Fruit fly (Drosophila melanogaster): Measurements from ENCODE around the gene CG6865.

CG6865 gene

dm6 chr3L:18822450-18823220 lies 40.8 kb upstream of the CG6865 start, which contains the start of gene Cat (continued):
- TF ChIP-seq rib (GFP tag; IDR thresholded peaks at IDR 0.05) (peak; percentile 53; the same call in 1 of the 2 replicates), chn (GFP tag; optimal IDR thresholded peaks at IDR 0.05) (no peak), E2f2 (GFP tag; IDR thresholded peaks at IDR 0.05) (peak; percentile 28; the same call in 1 of the 2 replicates), CG4730 (GFP tag; IDR thresholded peaks at IDR 0.05) (no peak), Hmr (GFP tag; optimal IDR thresholded peaks at IDR 0.05) (peak; percentile 41), nom (GFP tag; optimal IDR thresholded peaks at IDR 0.05) (peak; percentile 100), Atf3 (GFP tag; optimal IDR thresholded peaks at IDR 0.05) (no peak), gem (tag; optimal IDR thresholded peaks at IDR 0.05) (peak; percentile 53), bbx (GFP tag; IDR thresholded peaks at IDR 0.05; ENCODE audit: partially characterized antibody) (peak; percentile 88), Hr39 (optimal IDR thresholded peaks at IDR 0.05) (no peak), vfl (GFP tag; optimal IDR thresholded peaks at IDR 0.05) (peak; percentile 52), chif (GFP tag; optimal IDR thresholded peaks at IDR 0.05) (peak in 1 of 2 experiments; percentile 16), CG13123 (GFP tag; optimal IDR thresholded peaks at IDR 0.05) (no peak), tll (GFP tag; optimal IDR thresholded peaks at IDR 0.05) (peak in 1 of 2 experiments; percentile 14), gce (GFP tag; IDR thresholded peaks at IDR 0.05) (no peak)

- no peak for TF ChIP-seq fd3F (GFP tag; optimal IDR thresholded peaks at IDR 0.05)
- no peak for TF ChIP-seq CG3726 (GFP tag; IDR thresholded peaks at IDR 0.05)
- peak; percentile 32 for TF ChIP-seq Blimp-1 (GFP tag; optimal IDR thresholded peaks at IDR 0.05)
- TF ChIP-seq NC2α (GFP tag; optimal IDR thresholded peaks at IDR 0.05), result no peak
- no peak for TF ChIP-seq CHES-1-like (GFP tag; optimal IDR thresholded peaks at IDR 0.05)
- TF ChIP-seq eve (GFP tag; optimal IDR thresholded peaks at IDR 0.05), result peak in 1 of 2 experiments; percentile 63
- peak; percentile 20 for TF ChIP-seq sens (GFP tag)
- no peak for TF ChIP-seq vnd (GFP tag; IDR thresholded peaks at IDR 0.05; ENCODE audit: partially characterized antibody)
- peak in 1 of 2 experiments; percentile 67 for TF ChIP-seq Hr78 (GFP tag; optimal IDR thresholded peaks at IDR 0.05)
Observed at dm6 chr3L:18823221-18823514, 40.3 kb upstream of the CG6865 start.

- TF ChIP-seq Pdp1 (GFP tag; optimal IDR thresholded peaks at IDR 0.05) (peak in 1 of 2 experiments; percentile 71), eve (GFP tag; optimal IDR thresholded peaks at IDR 0.05) (no peak)
Observed at dm6 chr3L:18823870-18824561, 39.4 kb upstream of the CG6865 start.

- TF ChIP-seq nom (GFP tag; optimal IDR thresholded peaks at IDR 0.05), result peak; percentile 57
- TF ChIP-seq Rx (GFP tag; IDR thresholded peaks at IDR 0.05), result no peak
- peak; percentile 13 for TF ChIP-seq grn (GFP tag; optimal IDR thresholded peaks at IDR 0.05)
Observed at dm6 chr3L:18824851-18825250, 38.6 kb upstream of the CG6865 start.

- TF ChIP-seq Hr51 (GFP tag; optimal IDR thresholded peaks at IDR 0.05), result no peak
- TF ChIP-seq exex (tag; optimal IDR thresholded peaks at IDR 0.05), result peak; percentile 35
- no peak for TF ChIP-seq al (GFP tag; IDR thresholded peaks at IDR 0.05)
- no peak for TF ChIP-seq zf30C (GFP tag; optimal IDR thresholded peaks at IDR 0.05)
- no peak for TF ChIP-seq ind (GFP tag; optimal IDR thresholded peaks at IDR 0.05)
- TF ChIP-seq CG6654 (GFP tag; optimal IDR thresholded peaks at IDR 0.05), result no peak
- TF ChIP-seq sug (tag; optimal IDR thresholded peaks at IDR 0.05), result peak; percentile 93
Observed at dm6 chr3L:18825993-18826392, 37.5 kb upstream of the CG6865 start.
